Worm (Caenorhabditis elegans) whole organism, L4 larva: ENCODE results near the gene C05D10.4.

Source experiments
- F37D6.2 ChIP-seq: sonication (generic microtip); optimal IDR thresholded peaks from 2 replicates; lab custom pipeline; 2016; ENCODE audit warnings: mild to moderate bottlenecking, missing genetic modification characterization, missing compliant biosample characterization
- F44E2.7 ChIP-seq: fragments of 200-800 bp; sonication (Bioruptor generic); IDR thresholded peaks from 2 replicates; pipeline ENCODE4 v2.1.2; 2022; ENCODE audit warnings: missing genetic modification characterization, missing compliant biosample characterization
- F49E8.2 ChIP-seq: sonication (generic microtip); optimal IDR thresholded peaks from 2 replicates; lab custom pipeline; 2016; ENCODE audit warnings: missing compliant biosample characterization, mild to moderate bottlenecking, missing genetic modification characterization, borderline replicate concordance
- T26A8.4 ChIP-seq: fragments of 200-800 bp; sonication (Bioruptor generic); IDR thresholded peaks from 2 replicates; pipeline ENCODE4 v1.3.6; 2022; ENCODE audit warnings: missing genetic modification characterization, missing compliant biosample characterization
- Y105C5A.15 ChIP-seq: fragments of 200-800 bp; sonication (Bioruptor generic); IDR thresholded peaks from 2 replicates; pipeline ENCODE4 v1.3.6; 2022; ENCODE audit warnings: missing genetic modification characterization, missing compliant biosample characterization
- Y48G9A.11 ChIP-seq: fragments of 200-800 bp; sonication (Bioruptor generic); IDR thresholded peaks from 2 replicates; pipeline ENCODE4 v1.3.6; 2022; ENCODE audit warnings: missing genetic modification reagents, missing genetic modification characterization, missing compliant biosample characterization
- attf-4 ChIP-seq: sonication (generic microtip); optimal IDR thresholded peaks from 3 replicates; lab custom pipeline; 2017; ENCODE audit warnings: missing biosample characterization, missing genetic modification characterization
- ceh-44 ChIP-seq: fragments of 200-800 bp; sonication (Bioruptor generic); IDR thresholded peaks from 2 replicates; pipeline ENCODE4 v1.3.6; 2022; ENCODE audit warnings: missing genetic modification reagents, missing genetic modification characterization, missing compliant biosample characterization
- ctbp-1 ChIP-seq: fragments of 200-800 bp; sonication (Bioruptor generic); IDR thresholded peaks from 2 replicates; pipeline ENCODE4 v1.3.6; 2022; ENCODE audit warnings: missing genetic modification reagents, missing genetic modification characterization, missing compliant biosample characterization
- dmd-8 ChIP-seq: fragments of 200-800 bp; sonication (Bioruptor generic); IDR thresholded peaks from 2 replicates; pipeline ENCODE4 v1.3.6; 2022; ENCODE audit warnings: missing genetic modification characterization, missing compliant biosample characterization
- dpl-1 ChIP-seq: fragments of 150-350 bp; optimal IDR thresholded peaks from 2 replicates; lab custom pipeline; 2014; ENCODE audit warnings: missing biosample characterization, missing genetic modification reagents, missing genetic modification characterization
- duxl-1 ChIP-seq: sonication (generic microtip); optimal IDR thresholded peaks from 2 replicates; lab custom pipeline; 2016; ENCODE audit warnings: mild to moderate bottlenecking, missing genetic modification characterization, moderate library complexity, missing compliant biosample characterization; ENCODE audit not compliant: poor library complexity
- dve-1 ChIP-seq: sonication (generic microtip); optimal IDR thresholded peaks from 2 replicates; lab custom pipeline; 2017; ENCODE audit warnings: antibody characterized with exemption, mild to moderate bottlenecking, missing genetic modification characterization, missing compliant biosample characterization; ENCODE audit not compliant: insufficient read depth
- egl-27 ChIP-seq: sonication (generic microtip); optimal IDR thresholded peaks from 3 replicates; lab custom pipeline; 2017; ENCODE audit warnings: missing biosample characterization, missing genetic modification reagents, missing genetic modification characterization
- fkh-10 ChIP-seq: fragments of 150-350 bp; optimal IDR thresholded peaks from 2 replicates; lab custom pipeline; 2014; ENCODE audit warnings: missing biosample characterization, missing genetic modification reagents, missing genetic modification characterization
- gei-8 ChIP-seq: fragments of 200-800 bp; sonication (Bioruptor generic); optimal IDR thresholded peaks from 2 replicates; lab custom pipeline; 2018; ENCODE audit warnings: mild to moderate bottlenecking, missing genetic modification characterization, missing compliant biosample characterization
- hlh-30 ChIP-seq: sonication (generic microtip); optimal IDR thresholded peaks from 2 replicates; lab custom pipeline; 2017; ENCODE audit warnings: antibody characterized with exemption, mild to moderate bottlenecking, missing genetic modification characterization, missing compliant biosample characterization; ENCODE audit not compliant: insufficient read depth
- hmg-1.1 ChIP-seq: fragments of 200-800 bp; sonication (Bioruptor generic); IDR thresholded peaks from 2 replicates; pipeline ENCODE4 v1.3.6; 2022; ENCODE audit warnings: missing genetic modification reagents, missing genetic modification characterization, missing compliant biosample characterization
- jun-1 ChIP-seq: fragments of 150-350 bp; optimal IDR thresholded peaks from 2 replicates; lab custom pipeline; 2014; ENCODE audit warnings: missing biosample characterization, missing genetic modification reagents, missing genetic modification characterization
- lim-7 ChIP-seq: fragments of 200-800 bp; sonication (Bioruptor generic); IDR thresholded peaks from 2 replicates; pipeline ENCODE4 v1.3.6; 2022; ENCODE audit warnings: missing genetic modification characterization, missing compliant biosample characterization
- lin-1 ChIP-seq: fragments of 200-800 bp; sonication (Bioruptor generic); IDR thresholded peaks from 2 replicates; pipeline ENCODE4 v1.3.6; 2022; ENCODE audit warnings: missing genetic modification reagents, missing genetic modification characterization, missing compliant biosample characterization
- lin-29 ChIP-seq: fragments of 200-800 bp; sonication (Bioruptor generic); IDR thresholded peaks from 2 replicates; pipeline ENCODE4 v1.3.6; 2022; ENCODE audit warnings: missing genetic modification reagents, missing genetic modification characterization, missing compliant biosample characterization
- lir-3 ChIP-seq: sonication (generic microtip); optimal IDR thresholded peaks from 2 replicates; lab custom pipeline; 2016; ENCODE audit warnings: mild to moderate bottlenecking, missing genetic modification characterization, missing compliant biosample characterization
- madf-9 ChIP-seq: fragments of 200-800 bp; sonication (Bioruptor generic); conservative IDR thresholded peaks from 2 replicates; pipeline ENCODE4 v1.3.6; 2022; ENCODE audit warnings: missing genetic modification reagents, missing genetic modification characterization, missing compliant biosample characterization
- mdt-29 ChIP-seq: fragments of 200-800 bp; sonication (Bioruptor generic); IDR thresholded peaks from 2 replicates; pipeline ENCODE4 v1.3.6; 2022; ENCODE audit warnings: missing genetic modification reagents, missing genetic modification characterization, missing compliant biosample characterization
- mep-1 ChIP-seq: fragments of 150-350 bp; sonication (generic microtip); optimal IDR thresholded peaks from 3 replicates; lab custom pipeline; 2014; ENCODE audit warnings: missing biosample characterization, missing genetic modification characterization
- nhr-10 ChIP-seq: fragments of 150-350 bp; optimal IDR thresholded peaks from 2 replicates; lab custom pipeline; 2014; ENCODE audit warnings: missing biosample characterization, missing genetic modification characterization
- nhr-237 ChIP-seq: sonication (generic microtip); optimal IDR thresholded peaks from 2 replicates; lab custom pipeline; 2017; ENCODE audit warnings: missing biosample characterization, missing genetic modification characterization
- nhr-25 ChIP-seq: sonication (generic microtip); optimal IDR thresholded peaks from 2 replicates; lab custom pipeline; 2017; ENCODE audit warnings: missing genetic modification characterization, mild to moderate bottlenecking, missing compliant biosample characterization, antibody characterized with exemption, moderate library complexity, borderline replicate concordance; ENCODE audit not compliant: insufficient read depth
- nhr-41 ChIP-seq: fragments of 200-800 bp; sonication (Bioruptor generic); IDR thresholded peaks from 2 replicates; pipeline ENCODE4 v1.3.6; 2022; ENCODE audit warnings: missing genetic modification reagents, missing genetic modification characterization, missing compliant biosample characterization
- nhr-76 ChIP-seq: fragments of 150-350 bp; optimal IDR thresholded peaks from 2 replicates; lab custom pipeline; 2014; ENCODE audit warnings: missing biosample characterization, missing genetic modification characterization
- pha-4 ChIP-seq, 2 experiments: fragments of 150-350 bp in 1 of 2; fragments of 200-800 bp in 1 of 2; sonication (Bioruptor generic) in 1 of 2; IDR thresholded peaks in 1 of 2; optimal IDR thresholded peaks in 1 of 2; 2 replicates each; pipeline versions ENCODE4 v1.3.6 to Lab custom; 2014 to 2022; ENCODE audit warnings: missing genetic modification characterization in 2 of 2, missing genetic modification reagents in 2 of 2, missing biosample characterization in 1 of 2, missing compliant biosample characterization in 1 of 2
- php-3 ChIP-seq: fragments of 200-800 bp; sonication (Bioruptor generic); IDR thresholded peaks from 2 replicates; pipeline ENCODE4 v1.3.6; 2022; ENCODE audit warnings: missing genetic modification reagents, missing genetic modification characterization, missing compliant biosample characterization
- pqm-1 ChIP-seq: sonication (generic microtip); optimal IDR thresholded peaks from 2 replicates; lab custom pipeline; 2017; ENCODE audit warnings: missing biosample characterization, missing genetic modification characterization
- saeg-2 ChIP-seq: fragments of 200-800 bp; sonication (Bioruptor generic); IDR thresholded peaks from 2 replicates; pipeline ENCODE4 v1.3.6; 2022; ENCODE audit warnings: missing genetic modification reagents, missing genetic modification characterization, missing compliant biosample characterization
- spr-1 ChIP-seq: sonication (generic microtip); optimal IDR thresholded peaks from 2 replicates; lab custom pipeline; 2016; ENCODE audit warnings: mild to moderate bottlenecking, missing genetic modification characterization, missing compliant biosample characterization
- tag-97 ChIP-seq: fragments of 200-800 bp; sonication (Bioruptor generic); IDR thresholded peaks from 2 replicates; pipeline ENCODE4 v1.3.6; 2022; ENCODE audit warnings: missing genetic modification characterization, missing compliant biosample characterization
- tra-1 ChIP-seq: fragments of 200-800 bp; sonication (Bioruptor generic); IDR thresholded peaks from 2 replicates; pipeline ENCODE4 v1.3.6; 2022; ENCODE audit warnings: missing genetic modification reagents, missing genetic modification characterization, missing compliant biosample characterization
- vab-7 ChIP-seq: fragments of 200-800 bp; sonication (Bioruptor generic); IDR thresholded peaks from 2 replicates; pipeline ENCODE4 v1.3.6; 2022; ENCODE audit warnings: missing genetic modification reagents, missing genetic modification characterization, missing compliant biosample characterization
- zag-1 ChIP-seq: fragments of 150-350 bp; optimal IDR thresholded peaks from 2 replicates; lab custom pipeline; 2014; ENCODE audit warnings: missing biosample characterization, missing genetic modification characterization
- zip-2 ChIP-seq: fragments of 150-350 bp; optimal IDR thresholded peaks from 2 replicates; lab custom pipeline; 2014; ENCODE audit warnings: missing biosample characterization, missing genetic modification characterization

The C05D10.4 gene

ce11 chrIII:6072937-6073336 is 29.7 kb downstream of the C05D10.4 start:
- TF ChIP-seq mep-1 (peak; percentile 7), nhr-10 (no peak), Y105C5A.15 (no peak), nhr-25 (no peak), dpl-1 (GFP tag; lab: Kevin White, UChicago) (no peak), F49E8.2 (tag; lab: Kevin White, UChicago) (no peak)
- TF ChIP-seq, all 104 proteins: peak for 1

- TF ChIP-seq tag-97 (GFP tag; lab: Robert Waterston, UW), result no peak
- TF ChIP-seq F44E2.7 (GFP tag; lab: Robert Waterston, UW), result no peak
- no peak for TF ChIP-seq nhr-41 (GFP tag; lab: Robert Waterston, UW)
- TF ChIP-seq hmg-1.1 (GFP tag; lab: Robert Waterston, UW), result no peak
- no peak for TF ChIP-seq madf-9
- no peak for TF ChIP-seq nhr-10
- TF ChIP-seq nhr-237 (tag; lab: Kevin White, UChicago), result no peak
- TF ChIP-seq Y48G9A.11 (GFP tag; lab: Robert Waterston, UW), result no peak
- TF ChIP-seq duxl-1, result no peak
- TF ChIP-seq F49E8.2 (tag; lab: Kevin White, UChicago), result no peak
- TF ChIP-seq ceh-44 (GFP tag; lab: Robert Waterston, UW), result no peak
- no peak for TF ChIP-seq lir-3 (tag; lab: Kevin White, UChicago)
- no peak for TF ChIP-seq nhr-76 (tag; lab: Kevin White, UChicago)
- no peak for TF ChIP-seq ctbp-1 (GFP tag; lab: Robert Waterston, UW)
- TF ChIP-seq zip-2 (tag; lab: Kevin White, UChicago), result no peak
- no peak for TF ChIP-seq attf-4 (tag; lab: Kevin White, UChicago)
- TF ChIP-seq gei-8 (GFP tag; lab: Kevin White, UChicago), result no peak
- no peak for TF ChIP-seq F37D6.2 (tag; lab: Kevin White, UChicago)
- TF ChIP-seq fkh-10 (GFP tag; lab: Kevin White, UChicago), result no peak
- TF ChIP-seq, all 104 proteins: peak for 0
Measured at ce11 chrIII:6067557-6067956, 35.1 kb downstream of the C05D10.4 start, which contains the start of gene mapk-15. mapk-15 (plus strand) TSS chrIII:6067857.

ce11 chrIII:6064779-6065178 is 37.9 kb downstream of the C05D10.4 start:
- peak; percentile 98 for TF ChIP-seq Y48G9A.11 (GFP tag; lab: Robert Waterston, UW)

DNA sequence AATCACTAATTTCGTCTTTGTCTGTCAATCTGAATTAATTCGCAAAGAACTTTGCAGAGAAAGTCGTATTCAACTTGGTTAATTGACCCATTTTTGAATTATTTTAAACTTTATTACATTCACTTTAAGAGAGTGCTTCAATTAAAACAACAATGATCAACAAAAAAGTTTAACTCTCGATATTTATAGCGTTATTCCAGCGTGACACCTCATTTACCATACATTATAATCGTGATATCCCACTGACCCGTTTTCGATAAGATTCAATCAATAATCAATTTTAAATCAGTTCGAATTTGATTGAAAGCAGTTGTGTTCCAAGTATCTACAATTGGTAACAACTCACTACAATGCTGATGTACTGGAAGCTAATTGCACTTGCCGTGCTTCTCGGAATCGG is 45.9 kb downstream of the C05D10.4 start, which contains the start of gene clc-10:
clc-10 (plus strand) TSS at position 301 of the 400 bp plus-strand sequence.
- TF ChIP-seq jun-1 (tag; lab: Kevin White, UChicago), result no peak
- no peak for TF ChIP-seq Y105C5A.15
- no peak for TF ChIP-seq zag-1
- TF ChIP-seq pha-4 (GFP tag; IDR thresholded peaks at IDR 0.05; lab: Robert Waterston, UW), result no peak
- TF ChIP-seq pha-4 (tag; optimal IDR thresholded peaks at IDR 0.05; lab: Kevin White, UChicago), result no peak
- no peak for TF ChIP-seq lin-29
- no peak for TF ChIP-seq hlh-30 (tag; lab: Kevin White, UChicago)
- TF ChIP-seq tra-1 (GFP tag; lab: Robert Waterston, UW), result no peak
- no peak for TF ChIP-seq lin-1 (GFP tag; lab: Robert Waterston, UW)
- no peak for TF ChIP-seq dpl-1 (GFP tag; lab: Kevin White, UChicago)
- TF ChIP-seq pqm-1 (tag; lab: Kevin White, UChicago), result no peak
- TF ChIP-seq dve-1 (tag; lab: Kevin White, UChicago), result no peak
- no peak for TF ChIP-seq F49E8.2 (tag; lab: Kevin White, UChicago)
- no peak for TF ChIP-seq mep-1

DNA sequence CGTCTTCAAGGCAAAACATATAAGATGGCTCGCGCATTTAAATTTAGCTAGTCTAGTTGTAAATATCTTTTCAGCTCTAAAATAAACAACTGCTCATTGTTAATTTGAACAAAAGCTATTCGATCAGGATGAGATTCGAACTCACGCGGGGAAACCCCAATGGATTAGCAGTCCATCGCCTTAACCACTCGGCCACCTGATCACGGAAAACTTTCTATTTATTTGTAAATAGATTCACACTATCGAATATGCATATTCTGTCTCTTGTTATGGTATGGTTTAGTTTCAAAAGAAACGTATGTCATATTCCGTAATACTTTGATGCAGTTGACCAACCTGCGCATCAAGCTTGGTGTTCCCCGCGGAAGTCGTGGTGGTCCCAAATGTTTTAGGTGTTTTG is 46.5 kb downstream of the C05D10.4 start:
- TF ChIP-seq dmd-8 (GFP tag; lab: Robert Waterston, UW) (no peak), ctbp-1 (GFP tag; lab: Robert Waterston, UW) (no peak), jun-1 (tag; lab: Kevin White, UChicago) (no peak), lim-7 (0 out of 2 replicates have a peak, but pooled peaks have one; percentile 38), vab-7 (GFP tag; lab: Robert Waterston, UW) (peak; percentile 47; the same call in 1 of the 2 replicates), F44E2.7 (GFP tag; lab: Robert Waterston, UW) (0 out of 2 replicates have a peak, but pooled peaks have one; percentile 28), egl-27 (tag; lab: Kevin White, UChicago) (no peak), saeg-2 (GFP tag; lab: Robert Waterston, UW) (no peak), dve-1 (tag; lab: Kevin White, UChicago) (no peak), Y48G9A.11 (GFP tag; lab: Robert Waterston, UW) (peak; percentile 52; the same call in 1 of the 2 replicates), pqm-1 (tag; lab: Kevin White, UChicago) (no peak), T26A8.4 (GFP tag; lab: Robert Waterston, UW) (no peak), php-3 (GFP tag; lab: Robert Waterston, UW) (no peak), zag-1 (no peak), spr-1 (tag; lab: Kevin White, UChicago) (no peak), mdt-29 (no peak), pha-4 (GFP tag; IDR thresholded peaks at IDR 0.05; lab: Robert Waterston, UW) (no peak), pha-4 (tag; optimal IDR thresholded peaks at IDR 0.05; lab: Kevin White, UChicago) (no peak)
